Worm (Caenorhabditis elegans) whole organism, early embryonic: Measurements from ENCODE around the gene C08E3.15.
A peak's percentile ranks its signal among the peaks of the same experiment; 100 is the strongest.
"Not testable (repeated sequence)": the region's sequence is repeated elsewhere in the genome, so short reads cannot be mapped to it uniquely, and the experiment has no call there.

Experiments used
- B0310.2 ChIP-seq: sonication (generic microtip); optimal IDR thresholded peaks from 2 replicates; lab custom pipeline; 2016; ENCODE audit warnings: mild to moderate bottlenecking, missing genetic modification characterization, missing compliant biosample characterization
- F13C5.2 ChIP-seq: sonication (generic microtip); optimal IDR thresholded peaks from 2 replicates; lab custom pipeline; 2017; ENCODE audit warnings: mild to moderate bottlenecking, missing genetic modification characterization, inconsistent platforms, missing compliant biosample characterization
- aly-1 ChIP-seq: sonication (generic microtip); optimal IDR thresholded peaks from 2 replicates; lab custom pipeline; 2016; ENCODE audit warnings: missing genetic modification characterization, missing compliant biosample characterization
- ama-1 ChIP-seq: fragments of 150-350 bp; optimal IDR thresholded peaks from 2 replicates; lab custom pipeline; 2014
- ceh-13 ChIP-seq: fragments of 200-800 bp; sonication (Bioruptor generic); optimal IDR thresholded peaks from 2 replicates; lab custom pipeline; 2018; ENCODE audit warnings: mild to moderate bottlenecking, missing genetic modification characterization, missing compliant biosample characterization
- ceh-36 ChIP-seq: sonication (generic microtip); optimal IDR thresholded peaks from 2 replicates; lab custom pipeline; 2016; ENCODE audit warnings: missing genetic modification characterization, inconsistent platforms, missing compliant biosample characterization
- ets-7 ChIP-seq: sonication (generic microtip); optimal IDR thresholded peaks from 2 replicates; lab custom pipeline; 2016; ENCODE audit warnings: missing genotype, missing genetic modification characterization, missing compliant biosample characterization
- flt-1 ChIP-seq: fragments of 200-800 bp; sonication (Bioruptor generic); IDR thresholded peaks from 2 replicates; pipeline ENCODE4 v1.3.6; 2022; ENCODE audit warnings: missing genetic modification characterization, missing compliant biosample characterization
- hmbx-1 ChIP-seq: sonication (generic microtip); optimal IDR thresholded peaks from 2 replicates; lab custom pipeline; 2016; ENCODE audit warnings: mild to moderate bottlenecking, missing genetic modification characterization, missing compliant biosample characterization
- hmg-4 ChIP-seq: fragments of 200-800 bp; sonication (Bioruptor generic); optimal IDR thresholded peaks from 2 replicates; lab custom pipeline; 2018; ENCODE audit warnings: mild to moderate bottlenecking, missing genetic modification characterization, missing compliant biosample characterization
- hnd-1 ChIP-seq: sonication (generic microtip); optimal IDR thresholded peaks from 2 replicates; lab custom pipeline; 2016; ENCODE audit warnings: missing genetic modification characterization, missing compliant biosample characterization
- pes-1 ChIP-seq: fragments of 200-800 bp; sonication (Bioruptor generic); IDR thresholded peaks from 2 replicates; pipeline ENCODE4 v1.3.6; 2022; ENCODE audit warnings: missing genetic modification reagents, missing genetic modification characterization, missing compliant biosample characterization
- scrt-1 ChIP-seq: fragments of 200-800 bp; sonication (Bioruptor generic); IDR thresholded peaks from 2 replicates; pipeline ENCODE4 v1.3.6; 2022; ENCODE audit warnings: missing genetic modification characterization, missing compliant biosample characterization
- sea-1 ChIP-seq: fragments of 200-800 bp; sonication (Bioruptor generic); conservative IDR thresholded peaks from 2 replicates; pipeline ENCODE4 v1.3.6; 2022; ENCODE audit warnings: missing genetic modification characterization, missing compliant biosample characterization
- tbx-11 ChIP-seq: fragments of 200-800 bp; sonication (Bioruptor generic); IDR thresholded peaks from 2 replicates; pipeline ENCODE4 v1.3.6; 2022; ENCODE audit warnings: missing genetic modification characterization, missing compliant biosample characterization
- tbx-37 ChIP-seq: fragments of 200-800 bp; sonication (Bioruptor generic); conservative IDR thresholded peaks from 2 replicates; pipeline ENCODE4 v1.3.6; 2022; ENCODE audit warnings: missing genetic modification reagents, missing genetic modification characterization, missing compliant biosample characterization
- tra-4 ChIP-seq: sonication (generic microtip); optimal IDR thresholded peaks from 2 replicates; lab custom pipeline; 2017; ENCODE audit warnings: missing genetic modification characterization, missing compliant biosample characterization

The C08E3.15 gene

ce11 chrII:1663516-1663915, 35.8 kb upstream of the C08E3.15 start, which contains the start of gene duxl-1:
Gene duxl-1 (plus strand): TSS chrII:1663699.
- no peak for TF ChIP-seq tra-4 (tag; lab: Kevin White, UChicago)
- peak; percentile 16 for TF ChIP-seq hmg-4 (GFP tag; lab: Kevin White, UChicago)
- TF ChIP-seq hmbx-1 = no peak

- no peak for TF ChIP-seq flt-1 (GFP tag; lab: Robert Waterston, UW)
- TF ChIP-seq ceh-13 (GFP tag; lab: Kevin White, UChicago) = no peak
- TF ChIP-seq aly-1 (tag; lab: Kevin White, UChicago) = no peak
- TF ChIP-seq ets-7 (tag; lab: Kevin White, UChicago) = no peak
- TF ChIP-seq tbx-11 (GFP tag; lab: Robert Waterston, UW) = no peak
Observed at ce11 chrII:1662881-1663280, 35.2 kb upstream of the C08E3.15 start, which contains the start of gene ZC204.14. Gene ZC204.14 (minus strand): TSS chrII:1662949.

DNA sequence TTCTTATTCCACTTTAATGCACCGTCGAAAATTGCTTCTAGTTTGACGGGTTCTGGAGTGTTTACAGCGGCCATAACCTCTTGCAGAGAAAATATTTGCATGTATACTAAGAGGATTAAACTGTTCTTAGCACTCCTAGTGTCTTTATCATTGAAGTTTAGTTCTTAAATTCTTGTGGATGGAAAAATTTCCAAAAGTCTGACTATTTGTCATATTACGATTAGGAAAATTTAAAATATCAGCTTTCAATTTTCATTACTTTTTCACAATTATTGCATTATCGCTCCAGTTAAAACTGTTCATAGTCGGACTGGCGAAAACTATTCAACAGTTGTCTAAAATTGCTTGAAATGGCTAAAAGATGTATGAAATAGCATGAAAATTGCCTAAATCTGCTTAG, 33.2 kb upstream of the C08E3.15 start, which contains the start of gene ZC204.13:
TSS of gene ZC204.13 (minus strand) at position 101 of the 400 bp plus-strand sequence.
- not testable (repeated sequence) for TF ChIP-seq tra-4 (tag; lab: Kevin White, UChicago); sea-1 (GFP tag; lab: Robert Waterston, UW); ceh-13 (GFP tag; lab: Kevin White, UChicago)

DNA sequence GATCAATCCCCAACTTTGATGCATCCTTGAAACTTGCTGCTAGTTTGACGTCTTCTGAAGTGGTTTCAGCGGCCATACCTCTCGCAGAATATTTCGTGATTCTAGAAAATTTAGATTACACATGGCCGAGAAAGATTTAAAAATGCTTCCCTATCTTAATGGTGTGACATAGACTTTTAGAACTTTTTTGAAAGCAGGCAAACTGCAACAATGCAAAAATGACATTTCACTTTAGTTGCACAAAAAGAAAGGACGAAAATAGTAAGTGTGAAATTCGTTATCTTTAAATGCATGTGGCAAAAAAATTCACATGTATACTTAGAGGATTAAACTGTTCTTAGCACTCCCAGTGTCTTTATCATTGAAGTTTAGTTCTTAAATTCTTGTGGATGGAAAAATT, 29.5 kb upstream of the C08E3.15 start, which contains the start of gene ZC204.12:
TSS of gene ZC204.12 (minus strand) at position 101 of the 400 bp plus-strand sequence.
- no peak for TF ChIP-seq hmbx-1
- no peak for TF ChIP-seq sea-1 (GFP tag; lab: Robert Waterston, UW)
- no peak for TF ChIP-seq scrt-1
- TF ChIP-seq tbx-37 = no peak
- TF ChIP-seq hnd-1 (tag; lab: Kevin White, UChicago) = no peak
- TF ChIP-seq F13C5.2 = no peak
- no peak for TF ChIP-seq ama-1 (lab: Kevin White, UChicago)
- TF ChIP-seq flt-1 (GFP tag; lab: Robert Waterston, UW) = no peak
- TF ChIP-seq hmg-4 (GFP tag; lab: Kevin White, UChicago) = no peak
- TF ChIP-seq aly-1 (tag; lab: Kevin White, UChicago) = no peak
- no peak for TF ChIP-seq ets-7 (tag; lab: Kevin White, UChicago)
- no peak for TF ChIP-seq tbx-11 (GFP tag; lab: Robert Waterston, UW)
- TF ChIP-seq tra-4 (tag; lab: Kevin White, UChicago) = no peak
- TF ChIP-seq pes-1 = no peak
- TF ChIP-seq ceh-13 (GFP tag; lab: Kevin White, UChicago) = no peak

ce11 chrII:1654917-1655316, 27.2 kb upstream of the C08E3.15 start, which contains the start of gene btb-12:
Gene btb-12 (plus strand): TSS chrII:1655217.
- TF ChIP-seq hmbx-1 = no peak

ce11 chrII:1653397-1653796, 25.7 kb upstream of the C08E3.15 start, which contains the start of gene fbxb-15:
Gene fbxb-15 (minus strand): TSS chrII:1653497.
- no peak for TF ChIP-seq tbx-37
- no peak for TF ChIP-seq ama-1 (lab: Kevin White, UChicago)
- no peak for TF ChIP-seq scrt-1
- no peak for TF ChIP-seq tra-4 (tag; lab: Kevin White, UChicago)
- TF ChIP-seq ceh-36 (tag; lab: Kevin White, UChicago) = no peak

ce11 chrII:1651804-1652203, 24.1 kb upstream of the C08E3.15 start, which contains the start of gene fbxb-16:
Gene fbxb-16 (minus strand): TSS chrII:1651904.
- TF ChIP-seq pes-1 (no peak), hmbx-1 (no peak), tbx-11 (GFP tag; lab: Robert Waterston, UW) (no peak), tra-4 (tag; lab: Kevin White, UChicago) (no peak), ets-7 (tag; lab: Kevin White, UChicago) (no peak), B0310.2 (tag; lab: Kevin White, UChicago) (no peak), scrt-1 (no peak), hmg-4 (GFP tag; lab: Kevin White, UChicago) (no peak), F13C5.2 (no peak), ceh-36 (tag; lab: Kevin White, UChicago) (no peak)

- TF ChIP-seq tra-4 (tag; lab: Kevin White, UChicago) (no peak), aly-1 (tag; lab: Kevin White, UChicago) (no peak), F13C5.2 (no peak), hmg-4 (GFP tag; lab: Kevin White, UChicago) (no peak), ceh-36 (tag; lab: Kevin White, UChicago) (no peak), tbx-37 (no peak), pes-1 (no peak), ets-7 (tag; lab: Kevin White, UChicago) (no peak), ama-1 (lab: Kevin White, UChicago) (no peak), tbx-11 (GFP tag; lab: Robert Waterston, UW) (no peak), scrt-1 (no peak), flt-1 (GFP tag; lab: Robert Waterston, UW) (no peak), hnd-1 (tag; lab: Kevin White, UChicago) (no peak), hmbx-1 (no peak), ceh-13 (GFP tag; lab: Kevin White, UChicago) (no peak), B0310.2 (tag; lab: Kevin White, UChicago) (no peak), sea-1 (GFP tag; lab: Robert Waterston, UW) (no peak)
Observed at ce11 chrII:1650502-1650901, 22.8 kb upstream of the C08E3.15 start, which contains the start of gene fbxb-20. Gene fbxb-20 (minus strand): TSS chrII:1650602.

ce11 chrII:1648768-1649167, 21.1 kb upstream of the C08E3.15 start, which contains the start of gene fbxb-21:
Gene fbxb-21 (minus strand): TSS chrII:1648868.
- TF ChIP-seq tra-4 (tag; lab: Kevin White, UChicago) = no peak
- TF ChIP-seq pes-1 = no peak
- no peak for TF ChIP-seq flt-1 (GFP tag; lab: Robert Waterston, UW)
- no peak for TF ChIP-seq scrt-1
- TF ChIP-seq B0310.2 (tag; lab: Kevin White, UChicago) = no peak
- no peak for TF ChIP-seq ets-7 (tag; lab: Kevin White, UChicago)
- TF ChIP-seq tbx-37 = no peak
- no peak for TF ChIP-seq hmg-4 (GFP tag; lab: Kevin White, UChicago)
